Worm (Caenorhabditis elegans): Measurements from ENCODE around the gene F14F9.4.

F14F9.4 gene

DNA sequence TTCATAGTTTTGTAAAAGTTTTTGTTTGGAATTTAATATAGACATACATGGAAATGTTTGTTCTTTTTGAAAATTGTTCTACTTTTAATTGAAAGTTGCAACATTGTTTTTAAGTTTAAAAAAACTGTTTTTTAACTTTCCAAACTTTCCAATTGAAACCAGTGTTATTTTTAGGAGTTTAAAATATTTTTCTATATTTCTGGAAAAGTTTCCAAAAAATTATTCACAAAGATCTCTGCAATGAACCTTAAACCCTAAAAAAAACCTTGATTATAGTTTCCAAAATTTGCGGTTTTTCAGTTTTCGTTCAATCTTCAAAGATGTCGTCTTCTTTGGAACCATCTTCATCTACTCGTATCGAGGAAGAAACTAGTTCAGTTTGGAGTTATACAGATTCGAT, at the start of gene F14F9.4:
TSS of gene F14F9.4 (plus strand) at position 301 of the 400 bp plus-strand sequence.
- no peak for TF ChIP-seq ztf-29 (GFP tag; IDR thresholded peaks at IDR 0.05)
- no peak for TF ChIP-seq flt-1 (GFP tag; IDR thresholded peaks at IDR 0.05)
- TF ChIP-seq T22C8.4 (GFP tag; IDR thresholded peaks at IDR 0.05): no peak
- no peak for TF ChIP-seq ztf-23 (GFP tag; IDR thresholded peaks at IDR 0.05)

DNA sequence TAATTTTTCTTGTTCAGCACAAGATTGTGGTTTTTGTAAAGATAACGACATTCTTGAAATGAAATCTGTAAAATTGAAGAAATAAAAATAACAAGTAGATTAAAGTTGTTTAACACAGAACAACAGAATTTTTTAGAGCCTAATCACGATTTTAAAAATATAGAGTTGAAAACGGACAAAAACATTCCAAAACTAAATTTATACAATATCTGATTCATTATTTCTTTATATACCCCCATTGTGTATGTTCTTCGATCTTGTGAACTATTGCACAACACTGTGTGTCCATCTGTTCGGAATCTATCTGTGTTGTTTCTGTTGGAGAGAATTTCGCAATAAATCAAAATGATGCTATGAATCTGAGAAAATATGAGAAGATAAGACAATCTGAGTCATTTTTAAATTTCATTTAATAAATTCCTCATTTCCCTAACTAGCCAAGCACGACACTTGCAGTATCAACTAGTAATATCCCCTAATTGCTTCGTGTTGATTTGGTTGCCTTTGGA, 47.5 kb upstream of the F14F9.4 start, which contains the start of gene Y58A7A.4:
TSS of gene Y58A7A.4 (minus strand) at position 51 of the 509 bp plus-strand sequence.
- TF ChIP-seq flt-1 (GFP tag; IDR thresholded peaks at IDR 0.05) (no peak), cog-1 (tag; optimal IDR thresholded peaks at IDR 0.05) (no peak), T22C8.4 (GFP tag; IDR thresholded peaks at IDR 0.05) (no peak), ztf-29 (GFP tag; IDR thresholded peaks at IDR 0.05) (no peak), med-1 (GFP tag; optimal IDR thresholded peaks at IDR 0.05; ENCODE audit: insufficient read depth) (no peak), klf-2 (GFP tag; conservative IDR thresholded peaks at IDR 0.05) (no peak), ref-1 (GFP tag; conservative IDR thresholded peaks at IDR 0.05) (no peak), ztf-23 (GFP tag; IDR thresholded peaks at IDR 0.05) (no peak), tab-1 (GFP tag; IDR thresholded peaks at IDR 0.05) (no peak)

DNA sequence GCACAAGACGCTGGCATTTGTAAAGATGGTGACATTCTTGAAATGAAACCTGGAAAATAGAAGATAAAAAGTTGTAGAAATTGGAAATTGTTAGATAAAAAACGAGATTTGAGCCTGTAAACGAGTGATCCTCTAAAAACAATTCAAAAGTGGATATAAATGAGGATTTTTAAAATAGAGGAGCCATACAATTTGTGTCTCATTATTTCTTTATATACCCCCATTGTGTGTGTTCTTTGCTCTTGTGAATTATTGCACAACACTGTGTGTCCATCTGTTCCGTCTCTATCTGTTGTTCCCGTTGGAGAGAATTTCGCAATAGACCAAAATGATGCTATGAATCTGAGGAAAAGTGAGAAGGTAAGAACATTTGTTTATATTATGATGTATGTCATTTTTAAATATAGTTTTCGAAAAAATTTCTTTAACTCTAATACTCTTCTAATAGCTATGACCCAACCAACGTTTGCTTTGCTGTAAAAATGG, 45.6 kb upstream of the F14F9.4 start, which contains the start of gene Y58A7A.5:
TSS of gene Y58A7A.5 (minus strand) at position 51 of the 486 bp plus-strand sequence.
- TF ChIP-seq flt-1 (GFP tag; IDR thresholded peaks at IDR 0.05): no peak
- TF ChIP-seq klf-2 (GFP tag; conservative IDR thresholded peaks at IDR 0.05): no peak
- no peak for TF ChIP-seq T22C8.4 (GFP tag; IDR thresholded peaks at IDR 0.05)
- no peak for TF ChIP-seq ztf-29 (GFP tag; IDR thresholded peaks at IDR 0.05)
- TF ChIP-seq tab-1 (GFP tag; IDR thresholded peaks at IDR 0.05): no peak
- TF ChIP-seq ref-1 (GFP tag; conservative IDR thresholded peaks at IDR 0.05): no peak
- TF ChIP-seq cog-1 (tag; optimal IDR thresholded peaks at IDR 0.05): no peak
- TF ChIP-seq med-1 (GFP tag; optimal IDR thresholded peaks at IDR 0.05; ENCODE audit: insufficient read depth): no peak

DNA sequence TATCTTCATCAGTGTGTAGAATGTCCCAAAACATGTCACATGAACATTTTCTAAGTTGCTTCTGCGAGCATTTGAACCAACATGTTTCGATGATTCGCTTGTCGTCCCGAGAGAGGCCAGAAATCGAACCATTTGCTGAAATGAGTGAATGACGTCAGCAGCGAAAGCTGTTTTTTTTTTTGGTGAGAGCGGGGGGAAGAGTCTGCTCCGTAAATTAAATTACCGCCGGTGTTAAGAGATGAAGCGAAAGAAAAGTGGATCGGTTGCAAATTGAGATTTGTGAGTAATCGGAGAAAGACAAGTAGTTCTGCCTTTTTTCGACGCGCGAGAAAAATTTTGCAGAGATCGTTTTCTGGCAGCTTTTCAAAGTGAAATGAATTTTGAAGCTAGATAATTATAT, 44.2 kb upstream of the F14F9.4 start:
- TF ChIP-seq flt-1 (GFP tag; IDR thresholded peaks at IDR 0.05) (no peak), klf-2 (GFP tag; conservative IDR thresholded peaks at IDR 0.05) (no peak), T22C8.4 (GFP tag; IDR thresholded peaks at IDR 0.05) (no peak), ref-1 (GFP tag; conservative IDR thresholded peaks at IDR 0.05) (no peak), tab-1 (GFP tag; IDR thresholded peaks at IDR 0.05) (no peak), med-1 (GFP tag; optimal IDR thresholded peaks at IDR 0.05; ENCODE audit: insufficient read depth) (no peak), ztf-23 (GFP tag; IDR thresholded peaks at IDR 0.05) (no peak), ztf-29 (GFP tag; IDR thresholded peaks at IDR 0.05) (no peak), cog-1 (tag; optimal IDR thresholded peaks at IDR 0.05) (no peak)

DNA sequence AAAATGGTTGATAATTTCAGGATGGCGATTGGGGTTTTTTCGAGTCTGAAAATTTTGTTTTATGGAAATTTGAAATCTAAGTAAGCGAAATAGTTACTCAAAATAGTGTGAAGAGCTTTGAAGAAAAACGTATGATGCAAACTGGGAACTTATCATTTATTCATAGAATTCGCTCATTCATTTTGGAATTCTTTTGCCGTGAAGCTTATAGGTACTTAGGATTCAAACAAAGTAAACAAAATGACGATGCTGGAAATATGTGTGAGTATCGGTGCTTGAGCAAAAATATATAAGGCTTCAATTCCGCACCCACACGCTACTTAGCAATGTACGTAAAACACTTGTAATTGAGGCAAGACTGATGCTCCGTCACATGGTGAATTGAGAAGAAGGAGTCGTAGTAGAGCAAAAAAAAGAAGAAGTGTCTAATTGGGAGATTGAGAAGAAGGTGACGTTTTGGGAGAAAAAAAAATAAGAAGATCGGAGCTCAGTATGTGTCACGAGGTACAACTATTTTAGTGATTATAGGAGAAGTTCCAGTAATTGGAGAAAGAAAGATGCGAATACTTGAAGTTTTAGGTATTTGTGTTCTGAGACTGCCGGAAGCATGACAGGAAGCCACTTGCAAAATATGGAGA, 42.9 kb upstream of the F14F9.4 start, which contains the start of gene glb-32:
TSS of gene glb-32 (minus strand) at position 51 of the 638 bp plus-strand sequence.
- no peak for TF ChIP-seq cog-1 (tag; optimal IDR thresholded peaks at IDR 0.05)
- no peak for TF ChIP-seq flt-1 (GFP tag; IDR thresholded peaks at IDR 0.05)
- TF ChIP-seq med-1 (GFP tag; optimal IDR thresholded peaks at IDR 0.05; ENCODE audit: insufficient read depth): no peak
- no peak for TF ChIP-seq ref-1 (GFP tag; conservative IDR thresholded peaks at IDR 0.05)
- TF ChIP-seq T22C8.4 (GFP tag; IDR thresholded peaks at IDR 0.05): no peak
- TF ChIP-seq ztf-23 (GFP tag; IDR thresholded peaks at IDR 0.05): no peak
- no peak for TF ChIP-seq tab-1 (GFP tag; IDR thresholded peaks at IDR 0.05)
- TF ChIP-seq klf-2 (GFP tag; conservative IDR thresholded peaks at IDR 0.05): no peak
- TF ChIP-seq ztf-29 (GFP tag; IDR thresholded peaks at IDR 0.05): no peak

DNA sequence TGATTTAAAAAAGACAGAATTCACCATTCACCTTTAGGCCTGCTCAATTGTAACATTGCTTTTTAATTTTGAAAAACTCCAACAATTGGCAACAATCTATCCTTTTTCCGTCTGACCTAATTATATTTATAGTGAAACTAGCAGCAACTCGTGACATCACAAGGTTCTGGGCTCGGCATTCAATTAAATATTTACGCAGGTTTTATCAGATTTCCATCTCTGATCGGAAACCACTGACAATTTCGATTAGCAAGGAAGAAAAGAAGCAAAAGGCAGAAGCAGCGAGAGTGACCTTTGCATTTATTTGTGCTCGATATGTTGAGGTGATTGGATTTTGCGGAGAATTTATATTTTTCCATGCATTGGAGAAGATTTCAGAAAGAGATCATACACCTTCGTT, 42.2 kb upstream of the F14F9.4 start:
- no peak for TF ChIP-seq ztf-23 (GFP tag; IDR thresholded peaks at IDR 0.05)
- no peak for TF ChIP-seq med-1 (GFP tag; optimal IDR thresholded peaks at IDR 0.05; ENCODE audit: insufficient read depth)
- TF ChIP-seq cog-1 (tag; optimal IDR thresholded peaks at IDR 0.05): no peak
- no peak for TF ChIP-seq klf-2 (GFP tag; conservative IDR thresholded peaks at IDR 0.05)
- no peak for TF ChIP-seq ref-1 (GFP tag; conservative IDR thresholded peaks at IDR 0.05)
- no peak for TF ChIP-seq ztf-29 (GFP tag; IDR thresholded peaks at IDR 0.05)
- no peak for TF ChIP-seq T22C8.4 (GFP tag; IDR thresholded peaks at IDR 0.05)
- TF ChIP-seq flt-1 (GFP tag; IDR thresholded peaks at IDR 0.05): no peak
- no peak for TF ChIP-seq tab-1 (GFP tag; IDR thresholded peaks at IDR 0.05)

DNA sequence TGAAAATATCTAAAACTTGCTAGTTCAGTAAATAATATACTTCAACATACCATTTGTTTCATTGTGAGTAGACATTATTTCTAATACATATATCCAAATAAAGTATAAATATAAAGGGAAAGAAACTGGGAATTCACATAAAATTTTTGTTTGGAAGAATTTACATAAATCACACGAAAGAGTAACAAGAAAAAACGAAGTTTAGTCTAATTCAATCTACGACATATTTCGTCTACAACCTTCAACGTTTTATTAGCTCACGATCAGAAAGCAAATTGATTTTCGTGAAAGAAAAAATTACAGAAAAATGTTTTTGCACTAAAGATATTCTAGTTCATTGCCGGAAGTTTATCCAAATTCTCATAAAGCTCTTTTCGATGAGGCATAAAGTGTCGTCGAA, 35.5 kb upstream of the F14F9.4 start, which contains the start of gene C04F5.2:
TSS of gene C04F5.2 (minus strand) at position 101 of the 400 bp plus-strand sequence.
- no peak for TF ChIP-seq ztf-23 (GFP tag; IDR thresholded peaks at IDR 0.05)
- no peak for TF ChIP-seq ztf-29 (GFP tag; IDR thresholded peaks at IDR 0.05)
- no peak for TF ChIP-seq cog-1 (tag; optimal IDR thresholded peaks at IDR 0.05)
- TF ChIP-seq klf-2 (GFP tag; conservative IDR thresholded peaks at IDR 0.05): no peak
- no peak for TF ChIP-seq tab-1 (GFP tag; IDR thresholded peaks at IDR 0.05)
- TF ChIP-seq ref-1 (GFP tag; conservative IDR thresholded peaks at IDR 0.05): no peak
- TF ChIP-seq T22C8.4 (GFP tag; IDR thresholded peaks at IDR 0.05): no peak
- TF ChIP-seq med-1 (GFP tag; optimal IDR thresholded peaks at IDR 0.05; ENCODE audit: insufficient read depth): no peak
- no peak for TF ChIP-seq flt-1 (GFP tag; IDR thresholded peaks at IDR 0.05)

DNA sequence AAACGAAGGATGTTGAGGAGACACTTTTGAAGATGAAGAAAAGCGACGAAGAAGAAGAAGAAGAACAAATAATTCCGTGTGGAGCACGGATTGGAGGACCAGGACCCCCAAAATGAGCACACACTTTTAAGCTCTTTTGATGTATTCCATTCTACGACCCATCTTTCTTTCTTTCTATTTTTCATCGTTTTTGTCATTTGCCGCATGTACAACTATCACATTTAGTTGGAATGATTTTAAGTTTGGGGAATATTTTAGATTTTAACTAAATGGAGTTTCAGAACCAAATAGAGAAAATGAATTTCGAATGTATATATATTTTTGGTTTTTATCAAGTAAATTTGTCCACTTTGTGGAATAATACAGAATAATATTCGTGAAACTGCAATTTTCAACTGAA, 33.6 kb upstream of the F14F9.4 start, which contains the start of gene unc-46:
TSS of gene unc-46 (minus strand) at position 101 of the 400 bp plus-strand sequence.
- TF ChIP-seq T22C8.4 (GFP tag; IDR thresholded peaks at IDR 0.05): no peak
- TF ChIP-seq tab-1 (GFP tag; IDR thresholded peaks at IDR 0.05): no peak
- no peak for TF ChIP-seq cog-1 (tag; optimal IDR thresholded peaks at IDR 0.05)
- TF ChIP-seq ztf-29 (GFP tag; IDR thresholded peaks at IDR 0.05): no peak
- TF ChIP-seq ztf-23 (GFP tag; IDR thresholded peaks at IDR 0.05): no peak
- TF ChIP-seq klf-2 (GFP tag; conservative IDR thresholded peaks at IDR 0.05): no peak
- TF ChIP-seq ref-1 (GFP tag; conservative IDR thresholded peaks at IDR 0.05): no peak
- no peak for TF ChIP-seq flt-1 (GFP tag; IDR thresholded peaks at IDR 0.05)
- TF ChIP-seq med-1 (GFP tag; optimal IDR thresholded peaks at IDR 0.05; ENCODE audit: insufficient read depth): no peak

DNA sequence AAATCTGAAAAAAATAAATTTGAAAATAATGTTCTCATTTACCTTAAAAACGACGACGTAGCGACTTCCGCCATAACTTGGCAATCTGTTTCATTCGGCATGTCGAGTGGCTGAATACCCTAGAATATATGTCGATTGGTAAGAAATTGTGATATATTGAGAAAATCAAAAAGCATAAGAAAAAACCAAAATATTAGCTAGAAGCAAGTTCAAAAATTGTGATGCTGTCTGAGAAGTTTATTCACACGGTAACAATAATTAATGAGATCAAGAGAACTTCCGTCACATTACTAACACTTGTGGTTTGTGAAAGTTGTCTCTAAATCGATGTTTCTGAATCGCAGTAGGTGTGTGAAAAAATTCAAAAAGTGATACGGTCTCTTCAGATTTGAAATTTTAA, 30.5 kb upstream of the F14F9.4 start, which contains the start of gene srab-1:
TSS of gene srab-1 (minus strand) at position 101 of the 400 bp plus-strand sequence.
- TF ChIP-seq flt-1 (GFP tag; IDR thresholded peaks at IDR 0.05): no peak
- no peak for TF ChIP-seq med-1 (GFP tag; optimal IDR thresholded peaks at IDR 0.05; ENCODE audit: insufficient read depth)
- TF ChIP-seq T22C8.4 (GFP tag; IDR thresholded peaks at IDR 0.05): no peak
- TF ChIP-seq ztf-23 (GFP tag; IDR thresholded peaks at IDR 0.05): no peak
- no peak for TF ChIP-seq tab-1 (GFP tag; IDR thresholded peaks at IDR 0.05)
- TF ChIP-seq klf-2 (GFP tag; conservative IDR thresholded peaks at IDR 0.05): no peak
- no peak for TF ChIP-seq ztf-29 (GFP tag; IDR thresholded peaks at IDR 0.05)
- no peak for TF ChIP-seq ref-1 (GFP tag; conservative IDR thresholded peaks at IDR 0.05)
- no peak for TF ChIP-seq cog-1 (tag; optimal IDR thresholded peaks at IDR 0.05)

Measured in whole organism, midembryonic.